Worm (Caenorhabditis elegans) whole organism, dauer: ENCODE data around the gene T28A11.19.

Experiments
- unc-62 ChIP-seq: sonication (generic microtip); optimal IDR thresholded peaks from 2 replicates; lab custom pipeline; 2017; ENCODE audit warnings: missing biosample characterization, missing genetic modification reagents, missing genetic modification characterization

T28A11.19 gene

DNA sequence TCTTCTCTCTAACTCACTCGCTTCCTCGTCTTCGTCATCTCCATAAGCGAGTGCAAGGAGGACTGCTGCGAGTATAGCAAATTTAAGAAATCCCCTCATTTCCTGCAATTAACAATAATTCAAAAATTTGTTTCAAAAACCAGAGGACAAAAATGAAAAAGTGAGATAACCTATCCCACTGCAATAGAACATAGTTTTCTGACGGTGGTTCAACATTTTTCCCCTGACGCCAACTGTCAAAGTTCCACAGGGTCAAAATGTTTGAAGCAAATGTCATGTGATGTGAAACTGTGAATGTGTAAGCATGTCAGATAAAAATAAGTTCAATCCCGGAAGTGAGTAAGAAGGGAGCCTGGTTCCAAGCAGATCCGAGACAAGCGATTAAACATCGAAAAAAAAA lies at the start of gene T28A11.19:
Gene T28A11.19, minus strand, starts transcription at position 108 of the 400 bp plus-strand sequence.
- TF ChIP-seq unc-62 (GFP tag; lab: Kevin White, UChicago) = no peak

DNA sequence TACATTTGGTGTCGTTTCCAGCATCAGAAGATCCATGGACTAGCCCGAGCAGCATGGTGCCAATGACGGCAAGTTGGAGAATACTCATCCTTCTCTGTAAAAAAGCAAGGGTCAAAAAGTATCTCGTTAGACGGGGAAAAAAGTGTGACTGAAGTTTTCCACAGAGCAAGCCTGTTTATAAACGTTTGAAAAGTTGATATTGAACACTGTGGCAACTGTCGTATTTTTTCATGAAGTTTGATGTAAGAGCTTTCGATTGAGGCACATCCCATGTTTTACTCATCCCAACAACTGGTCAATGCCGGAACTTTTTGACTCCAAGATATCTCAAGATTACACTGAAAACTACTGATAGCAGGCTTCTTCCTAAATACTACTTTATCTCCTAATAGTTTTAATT lies 49.7 kb upstream of the T28A11.19 start, which contains the start of gene F35F10.13:
Gene F35F10.13, minus strand, starts transcription at position 101 of the 400 bp plus-strand sequence.
- no peak for TF ChIP-seq unc-62 (GFP tag; lab: Kevin White, UChicago)

DNA sequence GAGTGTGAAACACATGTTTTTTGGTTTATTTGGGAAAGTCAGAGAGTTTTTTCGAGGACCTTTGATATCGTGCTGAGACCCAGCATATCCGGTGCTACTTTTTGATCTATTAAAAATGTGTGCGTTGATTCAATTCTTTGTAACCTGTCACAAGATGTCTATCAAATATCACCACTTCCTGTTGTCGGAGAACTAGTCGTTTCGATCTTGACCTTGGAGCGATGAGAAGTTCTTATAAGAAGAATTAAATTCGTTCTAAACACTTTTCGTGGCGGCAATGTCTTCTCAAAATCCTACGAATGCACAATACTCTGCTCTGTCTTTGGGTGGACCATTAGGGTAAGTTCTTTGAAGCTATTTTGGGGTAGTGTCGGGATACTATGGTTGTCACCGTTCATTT lies 46.8 kb upstream of the T28A11.19 start, which contains the start of gene F35F10.1:
Gene F35F10.1, plus strand, starts transcription at position 200 of the 400 bp plus-strand sequence.
- TF ChIP-seq unc-62 (GFP tag; lab: Kevin White, UChicago) = no peak

DNA sequence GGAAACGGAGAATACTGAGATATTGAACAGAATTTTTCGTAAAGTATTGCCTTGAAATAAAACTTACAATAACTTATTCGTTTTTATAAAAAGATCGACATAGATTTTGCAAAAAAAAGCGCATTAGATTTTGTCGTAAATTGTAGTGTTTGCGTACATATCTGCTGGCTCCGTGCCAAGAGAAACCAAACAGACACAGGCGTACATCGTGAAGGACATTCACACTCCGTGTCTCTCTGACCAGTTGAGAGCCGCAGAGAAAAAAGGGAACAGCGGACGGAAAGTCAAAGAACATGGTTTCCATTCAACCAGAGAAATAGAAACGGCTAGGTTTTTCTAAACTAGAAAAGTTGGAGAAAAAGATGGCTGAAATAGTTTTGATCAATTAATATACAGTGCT lies 46.0 kb upstream of the T28A11.19 start, which contains the start of gene arrd-19:
Gene arrd-19, minus strand, starts transcription at position 209 of the 400 bp plus-strand sequence.
- TF ChIP-seq unc-62 (GFP tag; lab: Kevin White, UChicago) = no peak

DNA sequence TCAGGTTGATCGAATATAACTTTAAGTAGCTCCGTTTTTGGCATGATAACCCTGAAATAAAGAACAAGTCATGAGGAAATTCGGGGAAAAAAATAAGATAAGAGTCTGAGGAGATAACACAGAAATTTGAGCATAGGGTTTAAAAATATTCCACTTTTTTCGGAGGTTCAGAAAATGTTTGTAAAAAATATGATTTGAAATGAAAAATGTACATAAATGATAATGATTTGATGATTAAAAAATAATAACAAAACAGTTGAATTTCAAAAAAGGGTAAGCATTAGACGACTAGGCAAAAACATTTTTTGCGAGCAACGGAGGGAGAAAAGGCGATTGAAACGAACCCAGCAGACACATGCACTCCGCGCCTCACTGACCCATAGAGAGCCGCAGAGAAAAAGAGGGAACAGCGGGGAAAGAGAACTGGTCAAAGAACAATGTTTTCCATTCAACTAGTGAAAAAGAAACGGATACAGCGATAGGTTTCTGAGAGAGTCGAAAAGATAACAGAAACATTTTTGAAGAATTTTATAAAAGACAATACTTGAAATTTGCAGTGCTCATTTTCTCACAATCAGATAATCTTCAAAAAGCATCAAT lies 42.9 kb upstream of the T28A11.19 start, which contains the start of gene arrd-18:
Gene arrd-18, minus strand, starts transcription at position 51 of the 600 bp plus-strand sequence.
- no peak for TF ChIP-seq unc-62 (GFP tag; lab: Kevin White, UChicago)

DNA sequence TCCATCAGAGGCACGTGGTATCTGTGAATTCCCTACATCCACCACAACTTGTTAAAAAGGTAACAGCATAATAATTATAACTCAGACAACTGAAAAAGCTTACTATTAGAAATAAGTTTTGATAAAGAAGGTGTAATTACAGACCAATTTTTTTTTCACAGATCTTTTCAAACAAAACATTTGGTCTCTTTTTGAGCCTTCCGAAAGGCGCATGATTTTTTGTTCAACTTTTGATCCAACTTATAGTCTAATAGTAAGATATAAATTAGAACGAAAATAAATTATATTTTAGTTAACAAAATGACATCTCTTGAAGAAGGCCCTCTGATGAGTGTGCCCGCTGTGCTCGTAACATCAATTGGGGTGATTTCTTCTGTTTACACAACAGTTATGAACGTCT lies 38.9 kb upstream of the T28A11.19 start, which contains the start of gene srbc-3:
Gene srbc-3, plus strand, starts transcription at position 301 of the 400 bp plus-strand sequence.
- TF ChIP-seq unc-62 (GFP tag; lab: Kevin White, UChicago) = no peak

DNA sequence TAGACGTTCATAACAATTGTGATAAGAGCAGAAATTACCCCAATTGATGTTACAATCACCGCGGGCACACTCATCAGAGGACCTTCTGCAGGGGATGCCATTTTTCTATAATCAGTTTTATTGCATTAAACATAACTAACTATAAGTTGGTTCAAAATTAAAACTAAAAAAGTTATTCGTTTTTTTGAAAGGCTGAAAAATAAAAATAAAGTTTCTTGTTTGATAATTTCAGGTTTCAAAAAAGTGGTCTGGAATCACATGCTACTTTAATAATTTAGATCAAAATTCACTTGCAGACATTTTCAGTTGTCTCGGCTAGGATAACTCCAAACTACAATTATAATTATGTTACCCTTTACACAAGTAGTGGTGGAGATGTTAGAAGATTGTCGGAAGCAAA lies 32.6 kb upstream of the T28A11.19 start, which contains the start of gene srbc-1:
Gene srbc-1, minus strand, starts transcription at position 101 of the 400 bp plus-strand sequence.
- TF ChIP-seq unc-62 (GFP tag; lab: Kevin White, UChicago) = no peak

DNA sequence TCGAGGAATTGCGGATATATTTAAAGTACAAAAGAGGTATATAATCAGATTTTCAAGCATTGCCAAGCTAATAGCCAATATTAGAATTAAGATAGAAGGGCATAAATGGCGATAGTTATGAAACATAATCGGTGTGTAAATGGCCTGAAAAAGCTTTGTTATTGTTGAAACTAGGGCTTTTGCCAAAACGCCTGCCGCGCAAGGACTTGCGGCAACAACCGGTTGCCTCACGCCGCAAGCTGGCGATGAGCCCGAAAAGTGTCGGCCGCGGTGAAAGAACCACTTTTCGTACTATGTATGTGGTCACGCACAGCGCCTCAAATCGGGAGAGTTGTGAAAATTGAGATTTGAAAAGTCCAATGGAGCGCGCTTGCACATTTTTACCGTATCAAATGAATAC lies 30.1 kb upstream of the T28A11.19 start:
- no peak for TF ChIP-seq unc-62 (GFP tag; lab: Kevin White, UChicago)

DNA sequence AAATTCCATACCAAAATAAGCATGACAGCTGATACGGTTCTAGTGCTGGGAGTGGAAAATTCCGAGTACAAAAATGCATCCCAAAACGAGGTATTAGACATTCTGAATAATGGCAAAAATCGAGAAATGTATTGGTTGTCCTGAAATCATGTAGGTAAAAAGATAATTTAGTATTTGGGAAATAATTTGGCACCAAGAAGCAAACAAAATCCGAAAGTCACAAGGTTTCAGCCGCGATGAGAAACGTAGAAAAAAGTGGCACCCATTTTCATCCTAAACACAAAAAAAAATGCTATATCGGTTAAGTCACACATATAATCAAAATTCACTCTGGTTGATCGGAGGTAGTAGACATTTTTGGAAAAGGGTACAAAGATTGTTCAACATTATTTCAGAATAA lies 28.4 kb upstream of the T28A11.19 start, which contains the start of gene srx-122:
Gene srx-122, minus strand, starts transcription at position 101 of the 400 bp plus-strand sequence.
- TF ChIP-seq unc-62 (GFP tag; lab: Kevin White, UChicago) = no peak

DNA sequence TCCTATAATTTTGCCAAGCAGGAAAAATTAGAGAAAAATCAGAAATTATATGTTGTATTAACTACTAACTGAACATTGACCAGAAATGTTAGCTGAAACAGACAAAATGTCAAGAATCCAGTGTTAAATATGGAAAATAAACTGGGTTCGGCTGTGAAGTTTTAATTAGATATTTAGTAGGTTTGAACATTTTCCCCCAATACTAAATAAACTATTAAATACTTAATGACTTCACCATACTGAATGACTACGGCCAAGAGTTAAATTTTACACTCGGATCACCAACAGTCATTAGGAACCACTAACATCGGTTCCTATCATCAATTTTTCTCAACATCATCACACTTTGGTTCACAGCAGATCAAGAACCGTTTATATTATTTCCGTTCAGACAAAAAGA lies 26.1 kb upstream of the T28A11.19 start:
- no peak for TF ChIP-seq unc-62 (GFP tag; lab: Kevin White, UChicago)

DNA sequence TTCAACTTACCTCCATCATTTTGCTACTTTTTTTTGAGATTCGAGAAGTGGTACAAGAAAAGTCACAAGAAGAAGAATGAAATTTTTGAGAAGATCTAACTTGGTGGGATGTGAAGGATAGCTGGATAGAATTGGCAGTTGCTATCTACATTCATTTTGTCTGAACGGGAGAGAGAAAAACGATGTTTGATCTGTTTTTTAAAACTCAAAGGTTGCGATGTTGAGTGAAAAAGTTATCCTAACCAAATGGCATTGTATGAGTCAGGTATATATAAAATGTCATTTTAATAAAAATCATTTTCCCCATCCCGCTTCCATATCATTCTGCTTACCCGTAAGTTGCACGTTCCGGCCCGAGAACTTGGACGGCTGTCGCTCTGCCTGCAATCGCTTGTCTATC lies 20.0 kb upstream of the T28A11.19 start, which contains the start of gene F35F10.6:
Gene F35F10.6, minus strand, starts transcription at position 101 of the 400 bp plus-strand sequence.
- TF ChIP-seq unc-62 (GFP tag; lab: Kevin White, UChicago) = no peak

DNA sequence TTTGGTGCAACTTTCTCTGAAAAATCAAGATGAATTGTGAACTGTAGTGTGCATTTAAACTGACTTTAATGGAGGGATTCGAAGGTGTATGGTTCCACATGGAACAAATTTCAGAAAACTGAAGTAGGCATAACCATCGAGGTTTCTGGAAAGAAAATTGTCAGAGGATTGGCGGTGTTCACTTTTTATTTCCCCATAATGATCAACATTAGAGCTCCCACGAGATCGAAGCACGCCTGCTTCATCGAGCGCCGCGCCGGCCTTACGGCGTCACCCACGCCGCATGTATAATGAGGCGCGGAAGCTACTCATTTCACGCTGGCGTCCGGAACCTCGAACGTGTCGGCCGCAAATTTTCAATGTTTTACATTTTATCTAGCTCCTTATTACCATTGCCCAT lies 18.8 kb upstream of the T28A11.19 start:
- no peak for TF ChIP-seq unc-62 (GFP tag; lab: Kevin White, UChicago)

DNA sequence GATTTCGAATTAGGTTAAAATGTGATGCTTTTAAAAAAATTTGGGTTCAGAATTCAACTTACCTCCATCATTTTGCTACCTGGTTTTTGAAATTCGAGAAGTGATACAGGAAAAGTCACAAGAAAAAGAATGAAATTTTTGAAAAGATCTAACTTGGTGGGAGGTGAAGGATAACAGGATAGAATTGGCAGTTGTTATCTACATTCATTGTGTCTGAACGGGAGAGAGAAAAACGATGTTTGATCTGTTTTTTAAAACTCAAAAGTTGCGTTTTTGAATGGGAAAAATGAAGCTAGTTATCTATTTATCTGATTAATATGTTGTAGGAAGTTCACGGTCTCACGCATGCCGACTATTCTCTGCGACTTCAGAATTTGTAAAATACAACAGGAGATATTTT lies 18.0 kb upstream of the T28A11.19 start, which contains the start of gene F35F10.7:
Gene F35F10.7, minus strand, starts transcription at position 101 of the 400 bp plus-strand sequence.
- no peak for TF ChIP-seq unc-62 (GFP tag; lab: Kevin White, UChicago)

DNA sequence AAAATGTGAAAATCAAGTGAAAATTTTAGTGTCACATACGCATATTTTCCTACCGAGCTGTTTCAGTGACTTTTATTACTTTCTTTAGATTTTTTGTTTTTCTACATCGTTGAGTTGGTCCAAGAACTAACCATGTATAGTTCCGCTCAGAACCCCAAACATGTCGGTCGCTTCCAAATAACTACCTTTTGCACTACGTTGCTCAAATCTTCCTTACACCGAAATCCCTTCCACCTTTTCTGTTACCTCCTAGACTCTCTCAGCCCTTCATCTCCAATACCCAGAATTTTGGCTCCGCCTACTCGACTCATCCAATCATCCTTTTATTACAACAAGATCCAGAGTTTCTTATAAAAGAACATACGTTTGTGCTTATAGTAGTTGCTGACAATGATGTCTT lies 15.3 kb upstream of the T28A11.19 start, which contains the start of gene F35F10.5:
Gene F35F10.5, plus strand, starts transcription at position 301 of the 400 bp plus-strand sequence.
- no peak for TF ChIP-seq unc-62 (GFP tag; lab: Kevin White, UChicago)

DNA sequence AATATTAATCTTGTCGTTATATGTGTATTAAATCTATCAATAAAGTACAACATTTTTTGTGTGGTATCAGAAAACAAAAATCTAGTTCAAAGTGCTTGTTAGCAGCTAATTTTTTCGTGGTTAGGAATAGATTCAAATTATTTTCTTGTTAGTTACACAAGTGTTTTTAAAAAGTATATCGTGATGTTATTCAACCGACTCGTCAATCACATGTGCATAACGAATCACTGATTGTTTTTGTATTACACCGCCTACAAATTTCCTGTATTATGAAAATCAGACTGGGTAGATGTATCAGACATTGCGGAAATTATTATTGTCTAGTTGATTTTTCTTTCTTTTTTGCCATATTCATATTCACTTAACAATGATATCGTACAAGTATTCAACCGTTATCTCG lies 13.6 kb upstream of the T28A11.19 start, which contains the start of gene str-64:
Gene str-64, plus strand, starts transcription at position 301 of the 400 bp plus-strand sequence.
- no peak for TF ChIP-seq unc-62 (GFP tag; lab: Kevin White, UChicago)

DNA sequence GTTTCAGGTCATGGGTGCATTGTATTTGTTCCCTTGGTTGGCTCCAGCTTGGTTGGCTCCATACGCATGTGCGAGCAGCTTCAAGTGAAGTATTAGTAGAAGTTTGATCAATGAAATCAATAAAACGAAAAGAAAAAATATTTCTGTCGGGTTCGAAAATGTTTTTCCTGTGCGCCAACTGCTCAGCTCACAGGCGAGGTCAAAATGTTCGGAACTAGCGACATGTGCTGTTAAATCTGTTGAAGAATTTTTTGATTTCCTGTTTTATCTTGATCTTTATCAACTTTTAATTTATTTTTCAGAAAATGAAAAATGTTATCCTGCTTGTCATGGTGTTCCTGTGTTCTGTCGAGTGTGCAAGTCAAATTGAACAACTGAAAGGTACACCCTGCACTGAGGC lies 12.2 kb upstream of the T28A11.19 start, which contains the start of gene T28A11.25:
Gene T28A11.25, plus strand, starts transcription at position 301 of the 400 bp plus-strand sequence.
- TF ChIP-seq unc-62 (GFP tag; lab: Kevin White, UChicago) = no peak
